Worm (Caenorhabditis elegans) whole organism, late embryonic: ENCODE data around the gene rpap-2.

Experiments
- mec-3 ChIP-seq: sonication (generic microtip); optimal IDR thresholded peaks from 2 replicates; lab custom pipeline; 2016; ENCODE audit warnings: borderline replicate concordance, missing genetic modification characterization, missing compliant biosample characterization
- pqm-1 ChIP-seq: sonication (generic microtip); optimal IDR thresholded peaks from 2 replicates; lab custom pipeline; 2016; ENCODE audit warnings: missing genetic modification characterization, missing compliant biosample characterization

DNA sequence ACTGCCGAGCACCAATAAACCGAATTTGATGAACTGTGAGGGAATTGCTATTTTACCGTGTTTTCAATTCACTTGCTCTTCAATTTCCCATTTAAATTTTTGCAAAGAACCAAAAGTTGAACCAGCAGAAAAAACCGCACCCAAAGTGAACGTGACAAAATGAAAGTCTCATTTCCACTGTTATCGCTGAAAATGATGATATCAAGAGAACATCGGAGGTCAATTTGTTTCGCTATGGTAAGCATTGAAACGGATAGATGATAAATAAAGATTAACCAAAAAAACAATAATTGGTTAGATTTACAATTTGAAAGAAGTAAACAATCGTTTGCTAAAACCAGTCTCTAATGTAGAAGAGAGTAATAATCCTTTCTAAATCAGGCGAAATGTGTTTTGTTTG is 42.2 kb upstream of the rpap-2 start:
- no peak for TF ChIP-seq pqm-1 (tag; lab: Kevin White, UChicago)
- no peak for TF ChIP-seq mec-3
